Worm (Caenorhabditis elegans): Measurements from ENCODE around the gene mec-3.

- TF ChIP-seq lsy-2 (tag; optimal IDR thresholded peaks at IDR 0.05), result no peak
- no peak for TF ChIP-seq blmp-1 (tag; optimal IDR thresholded peaks at IDR 0.05)
These were observed 2.4 kb upstream of the mec-3 start, which contains the start of gene ugt-43 for ce11 chrIV:10463987-10464638.

Measured in whole organism, mixed stage, embryonic.